Worm (Caenorhabditis elegans) whole organism, L1 larva: ENCODE results near the gene sma-6.
A peak's percentile ranks its signal among the peaks of the same experiment; 100 is the strongest.

Experiments used
- C04F5.9 ChIP-seq: sonication (generic microtip); optimal IDR thresholded peaks from 2 replicates; lab custom pipeline; 2016; ENCODE audit warnings: missing genetic modification characterization, missing compliant biosample characterization
- C34B4.2 ChIP-seq: sonication (generic microtip); optimal IDR thresholded peaks from 2 replicates; lab custom pipeline; 2017; ENCODE audit warnings: mild to moderate bottlenecking, missing genetic modification characterization, missing compliant biosample characterization
- F16B12.6 ChIP-seq: fragments of 150-350 bp; optimal IDR thresholded peaks from 2 replicates; lab custom pipeline; 2014; ENCODE audit warnings: missing biosample characterization, missing genetic modification characterization
- Y116A8C.19 ChIP-seq: sonication (generic microtip); optimal IDR thresholded peaks from 2 replicates; lab custom pipeline; 2016; ENCODE audit warnings: missing compliant biosample characterization, missing genetic modification characterization, borderline replicate concordance
- aly-2 ChIP-seq: fragments of 150-350 bp; optimal IDR thresholded peaks from 2 replicates; lab custom pipeline; 2014; ENCODE audit warnings: missing biosample characterization, missing genetic modification characterization
- ama-1 ChIP-seq: fragments of 150-350 bp; optimal IDR thresholded peaks from 2 replicates; lab custom pipeline; 2014
- ceh-82 ChIP-seq, 3 experiments: fragments of 150-350 bp in 1 of 3; sonication (generic microtip) in 2 of 3; optimal IDR thresholded peaks; 2 replicates each; lab custom pipeline; 2014 to 2017; ENCODE audit warnings: missing biosample characterization in 3 of 3, missing genetic modification characterization in 3 of 3
- ces-1 ChIP-seq: fragments of 150-350 bp; optimal IDR thresholded peaks from 2 replicates; lab custom pipeline; 2014; ENCODE audit warnings: missing biosample characterization, missing genetic modification reagents, missing genetic modification characterization
- dsc-1 ChIP-seq: sonication (generic microtip); optimal IDR thresholded peaks from 2 replicates; lab custom pipeline; 2016; ENCODE audit warnings: mild to moderate bottlenecking, missing genetic modification characterization, missing compliant biosample characterization
- efl-1 ChIP-seq, 4 experiments: fragments of 150-350 bp; optimal IDR thresholded peaks in 3 of 4; peaks in 1 of 4; 1 replicate in 1 of 4; 2 replicates in 3 of 4; lab custom pipeline; 2014; ENCODE audit warnings: missing biosample characterization in 2 of 4, missing genetic modification characterization in 2 of 4, missing genetic modification reagents in 2 of 4
- efl-3 ChIP-seq: fragments of 200-800 bp; sonication (Bioruptor generic); optimal IDR thresholded peaks from 2 replicates; lab custom pipeline; 2018; ENCODE audit warnings: mild to moderate bottlenecking, missing genetic modification characterization, missing compliant biosample characterization
- egl-27 ChIP-seq, 2 experiments: fragments of 150-350 bp in 1 of 2; sonication (generic microtip); optimal IDR thresholded peaks; 3 replicates each; lab custom pipeline; 2017 to 2018; ENCODE audit warnings: missing biosample characterization in 2 of 2, missing genetic modification characterization in 2 of 2, missing genetic modification reagents in 2 of 2
- elt-2 ChIP-seq: sonication (generic microtip); optimal IDR thresholded peaks from 2 replicates; lab custom pipeline; 2016; ENCODE audit warnings: missing genetic modification characterization, mild to moderate bottlenecking, inconsistent platforms, missing compliant biosample characterization, missing genetic modification reagents
- elt-3 ChIP-seq, 6 experiments: fragments of 150-350 bp in 1 of 6; sonication (generic microtip); optimal IDR thresholded peaks; 2 replicates each; lab custom pipeline; 2017 to 2018; ENCODE audit warnings: missing biosample characterization in 6 of 6, missing genetic modification characterization in 6 of 6, inconsistent platforms in 1 of 6
- ets-5 ChIP-seq: fragments of 200-800 bp; sonication (Bioruptor generic); IDR thresholded peaks from 2 replicates; pipeline ENCODE4 v1.3.6; 2022; ENCODE audit warnings: missing genetic modification characterization, missing compliant biosample characterization
- fkh-10 ChIP-seq: sonication (generic microtip); optimal IDR thresholded peaks from 2 replicates; lab custom pipeline; 2017; ENCODE audit warnings: missing biosample characterization, missing genetic modification reagents, missing genetic modification characterization
- grh-1 ChIP-seq: fragments of 200-800 bp; sonication (Bioruptor generic); IDR thresholded peaks from 2 replicates; pipeline ENCODE4 v1.3.6; 2022; ENCODE audit warnings: missing genetic modification reagents, missing genetic modification characterization, missing compliant biosample characterization
- hlh-17 ChIP-seq: fragments of 200-800 bp; sonication (Bioruptor generic); optimal IDR thresholded peaks from 2 replicates; lab custom pipeline; 2018; ENCODE audit warnings: missing genetic modification characterization, mild to moderate bottlenecking, missing compliant biosample characterization, moderate library complexity, borderline replicate concordance
- hlh-4 ChIP-seq: sonication (generic microtip); optimal IDR thresholded peaks from 2 replicates; lab custom pipeline; 2016; ENCODE audit warnings: mild to moderate bottlenecking, missing genetic modification characterization, missing compliant biosample characterization
- irx-1 ChIP-seq: sonication (generic microtip); optimal IDR thresholded peaks from 2 replicates; lab custom pipeline; 2016; ENCODE audit warnings: missing genetic modification characterization, missing compliant biosample characterization
- jun-1 ChIP-seq: fragments of 150-350 bp; optimal IDR thresholded peaks from 2 replicates; lab custom pipeline; 2014; ENCODE audit warnings: missing biosample characterization, missing genetic modification reagents, missing genetic modification characterization
- lin-13 ChIP-seq: fragments of 150-350 bp; optimal IDR thresholded peaks from 2 replicates; lab custom pipeline; 2014; ENCODE audit warnings: missing biosample characterization, missing genetic modification reagents, missing genetic modification characterization
- lin-15B ChIP-seq: fragments of 150-350 bp; sonication (generic microtip); optimal IDR thresholded peaks from 3 replicates; lab custom pipeline; 2014; ENCODE audit warnings: missing biosample characterization, missing genetic modification characterization
- lin-35 ChIP-seq, 2 experiments: fragments of 150-350 bp; optimal IDR thresholded peaks; 2 replicates each; lab custom pipeline; 2014; ENCODE audit warnings: missing biosample characterization in 2 of 2, missing genetic modification characterization in 2 of 2, missing genetic modification reagents in 2 of 2
- lin-39 ChIP-seq: fragments of 150-350 bp; optimal IDR thresholded peaks from 2 replicates; lab custom pipeline; 2014; ENCODE audit warnings: missing biosample characterization, missing genetic modification reagents, missing genetic modification characterization
- lir-3 ChIP-seq: sonication (generic microtip); optimal IDR thresholded peaks from 2 replicates; lab custom pipeline; 2016; ENCODE audit warnings: mild to moderate bottlenecking, missing genetic modification characterization, moderate library complexity, missing compliant biosample characterization; ENCODE audit not compliant: poor library complexity
- lsy-2 ChIP-seq, 2 experiments: fragments of 150-350 bp; optimal IDR thresholded peaks; 2 replicates each; lab custom pipeline; 2014; ENCODE audit warnings: missing biosample characterization in 2 of 2, missing genetic modification characterization in 2 of 2
- mep-1 ChIP-seq: fragments of 150-350 bp; optimal IDR thresholded peaks from 2 replicates; lab custom pipeline; 2014; ENCODE audit warnings: missing biosample characterization, missing genetic modification characterization
- nhr-11 ChIP-seq: fragments of 150-350 bp; optimal IDR thresholded peaks from 2 replicates; lab custom pipeline; 2014; ENCODE audit warnings: missing biosample characterization, missing genetic modification characterization
- nhr-12 ChIP-seq: sonication (generic microtip); optimal IDR thresholded peaks from 2 replicates; lab custom pipeline; 2017; ENCODE audit warnings: missing biosample characterization, missing genetic modification characterization
- nhr-19 ChIP-seq: fragments of 200-800 bp; sonication (Bioruptor generic); conservative IDR thresholded peaks from 2 replicates; pipeline ENCODE4 v1.3.6; 2022; ENCODE audit warnings: missing genetic modification characterization, missing compliant biosample characterization
- nhr-20 ChIP-seq: sonication (generic microtip); optimal IDR thresholded peaks from 2 replicates; lab custom pipeline; 2016; ENCODE audit warnings: mild to moderate bottlenecking, missing genetic modification characterization, missing compliant biosample characterization
- nhr-28 ChIP-seq: fragments of 150-350 bp; optimal IDR thresholded peaks from 2 replicates; lab custom pipeline; 2014; ENCODE audit warnings: missing biosample characterization, missing genetic modification characterization
- nhr-47 ChIP-seq: sonication (generic microtip); optimal IDR thresholded peaks from 2 replicates; lab custom pipeline; 2016; ENCODE audit warnings: mild to moderate bottlenecking, missing genetic modification characterization, moderate library complexity, missing compliant biosample characterization
- nhr-76 ChIP-seq: sonication (generic microtip); optimal IDR thresholded peaks from 2 replicates; lab custom pipeline; 2017; ENCODE audit warnings: missing biosample characterization, missing genetic modification characterization
- nhr-77 ChIP-seq: fragments of 150-350 bp; optimal IDR thresholded peaks from 2 replicates; lab custom pipeline; 2014; ENCODE audit warnings: missing biosample characterization, missing genetic modification characterization
- nhr-85 ChIP-seq: sonication (generic microtip); peaks from one replicate; lab custom pipeline; 2016; ENCODE audit warnings: missing genetic modification characterization, inconsistent platforms, missing compliant biosample characterization
- nhr-90 ChIP-seq: sonication (generic microtip); optimal IDR thresholded peaks from 2 replicates; lab custom pipeline; 2016; ENCODE audit warnings: mild to moderate bottlenecking, missing genetic modification characterization, missing compliant biosample characterization; ENCODE audit not compliant: poor library complexity
- pag-3 ChIP-seq: sonication (generic microtip); optimal IDR thresholded peaks from 2 replicates; lab custom pipeline; 2017; ENCODE audit warnings: missing genetic modification characterization, mild to moderate bottlenecking, missing compliant biosample characterization, antibody characterized with exemption, borderline replicate concordance; ENCODE audit not compliant: insufficient read depth
- pax-3 ChIP-seq: fragments of 200-800 bp; sonication (Bioruptor generic); optimal IDR thresholded peaks from 2 replicates; lab custom pipeline; 2018; ENCODE audit warnings: mild to moderate bottlenecking, missing genetic modification characterization, moderate library complexity, missing compliant biosample characterization
- pqm-1 ChIP-seq: sonication (generic microtip); optimal IDR thresholded peaks from 3 replicates; lab custom pipeline; 2017; ENCODE audit warnings: missing biosample characterization, missing genetic modification characterization
- snpc-4 ChIP-seq: fragments of 150-350 bp; optimal IDR thresholded peaks from 2 replicates; lab custom pipeline; 2014; ENCODE audit warnings: missing biosample characterization, missing genetic modification characterization
- snu-23 ChIP-seq: sonication (generic microtip); optimal IDR thresholded peaks from 2 replicates; lab custom pipeline; 2016; ENCODE audit warnings: missing genetic modification characterization, missing compliant biosample characterization
- sptf-1 ChIP-seq: fragments of 150-350 bp; optimal IDR thresholded peaks from 2 replicates; lab custom pipeline; 2014; ENCODE audit warnings: missing biosample characterization, missing genetic modification characterization
- sup-37 ChIP-seq: fragments of 200-800 bp; sonication (Bioruptor generic); optimal IDR thresholded peaks from 2 replicates; lab custom pipeline; 2018; ENCODE audit warnings: mild to moderate bottlenecking, missing genetic modification characterization, missing compliant biosample characterization
- unc-86 ChIP-seq: sonication (generic microtip); optimal IDR thresholded peaks from 2 replicates; lab custom pipeline; 2016; ENCODE audit warnings: missing genetic modification characterization, missing compliant biosample characterization
- ztf-11 ChIP-seq, 2 experiments: sonication (generic microtip); optimal IDR thresholded peaks; 2 replicates each; lab custom pipeline; 2016 to 2017; ENCODE audit warnings: missing genetic modification characterization in 2 of 2, missing biosample characterization in 1 of 2, missing compliant biosample characterization in 1 of 2
- ztf-4 ChIP-seq: fragments of 150-350 bp; optimal IDR thresholded peaks from 2 replicates; lab custom pipeline; 2014; ENCODE audit warnings: missing biosample characterization, missing genetic modification characterization

sma-6 gene

DNA sequence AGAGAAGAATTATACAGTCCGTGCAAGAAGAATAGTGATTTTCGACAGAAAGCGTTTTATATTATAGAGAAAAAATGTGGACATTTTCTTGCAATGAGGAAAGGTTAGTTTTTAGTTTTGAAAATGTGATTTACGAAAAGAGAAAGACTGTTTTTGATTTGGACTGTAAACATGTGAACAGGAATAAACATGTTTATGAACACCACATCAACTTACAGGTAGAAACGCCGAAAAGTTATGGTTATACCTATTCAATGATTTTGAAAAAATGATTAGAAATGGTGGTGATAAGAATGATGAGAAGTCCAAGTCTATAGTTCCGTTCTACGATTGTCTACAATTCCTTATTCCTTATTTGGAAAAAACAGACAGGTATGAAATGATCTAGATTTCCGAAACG is 20.2 kb downstream of the sma-6 start:
- TF ChIP-seq lsy-2 (tag; optimal IDR thresholded peaks at IDR 0.05; lab: Kevin White, UChicago) (no peak), lin-15B (tag; lab: Kevin White, UChicago) (no peak)

DNA sequence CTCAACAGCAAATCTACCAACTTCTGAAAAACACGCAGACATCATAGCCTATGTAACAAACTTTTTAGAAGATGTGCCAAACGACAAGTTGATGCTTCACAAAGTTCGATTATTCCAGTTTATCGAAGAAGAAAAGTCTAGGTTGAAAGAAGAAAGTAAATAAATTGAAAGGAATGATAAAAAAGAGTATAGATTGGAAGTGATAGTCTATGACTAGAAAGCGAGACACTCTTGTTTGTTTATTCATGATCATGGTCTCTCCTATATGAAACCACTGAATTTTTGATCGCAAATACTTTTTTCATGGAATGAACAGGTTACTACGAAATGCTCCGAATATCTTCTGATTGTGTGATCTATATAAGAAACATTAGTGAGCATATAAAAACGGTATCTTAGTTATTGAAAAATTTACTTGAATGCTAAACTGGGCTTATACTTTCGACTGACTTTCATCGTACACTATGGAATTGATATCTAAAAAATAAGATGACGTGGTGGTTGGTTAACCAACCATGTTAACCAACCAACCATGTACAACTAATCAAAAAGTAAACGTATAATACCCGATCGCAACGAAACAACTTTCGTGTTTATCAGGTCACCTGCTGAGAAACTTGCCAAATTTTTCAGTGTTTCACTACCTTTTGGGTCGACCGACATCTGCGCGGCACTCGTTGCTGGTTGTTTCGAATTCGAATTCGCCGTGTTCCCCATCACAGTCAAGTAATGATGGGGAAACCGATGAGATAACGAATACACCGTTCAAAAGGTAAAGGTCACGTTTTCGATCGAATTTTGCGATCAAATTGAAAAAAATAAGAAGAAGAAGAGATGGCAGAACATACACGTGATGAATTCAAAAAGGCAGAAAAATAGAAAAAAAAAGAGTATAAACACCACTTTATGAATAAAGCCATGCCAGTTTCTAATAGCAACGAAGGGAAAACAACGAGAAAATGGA is 21.2 kb downstream of the sma-6 start, which contains the start of gene C32D5.8:
TSS of gene C32D5.8 (minus strand) at position 770 of the 964 bp plus-strand sequence.
- no peak for TF ChIP-seq unc-86 (tag; lab: Kevin White, UChicago)
- TF ChIP-seq mep-1 (tag; lab: Kevin White, UChicago): peak; percentile 37
- TF ChIP-seq snpc-4: no peak
- no peak for TF ChIP-seq lir-3
- TF ChIP-seq snu-23: peak; percentile 28
- TF ChIP-seq grh-1 (GFP tag; lab: Robert Waterston, UW): 0 out of 2 replicates have a peak, but pooled peaks have one; percentile 8
- TF ChIP-seq pax-3 (tag; lab: Kevin White, UChicago): no peak
- no peak for TF ChIP-seq nhr-90 (tag; lab: Kevin White, UChicago)
- peak; percentile 45 for TF ChIP-seq ama-1 (lab: Kevin White, UChicago)
- peak; percentile 13 for TF ChIP-seq elt-2
- TF ChIP-seq nhr-28 (tag; lab: Kevin White, UChicago): no peak
- peak in 1 of 2 experiments; percentile 33 for TF ChIP-seq lin-35 (GFP tag; optimal IDR thresholded peaks at IDR 0.05; lab: Kevin White, UChicago)
- no peak for TF ChIP-seq hlh-4 (tag; lab: Kevin White, UChicago)
- TF ChIP-seq nhr-85: peak; percentile 69
- TF ChIP-seq lin-15B (tag; lab: Kevin White, UChicago): no peak
- peak; percentile 47 for TF ChIP-seq nhr-20 (tag; lab: Kevin White, UChicago)
- no peak for TF ChIP-seq efl-1 (optimal IDR thresholded peaks at IDR 0.05; lab: Kevin White, UChicago)
- peak in 1 of 2 experiments; percentile 79 for TF ChIP-seq efl-1 (GFP tag; optimal IDR thresholded peaks at IDR 0.05 in 1 of 2; lab: Kevin White, UChicago)
- TF ChIP-seq ztf-4 (tag; lab: Kevin White, UChicago): no peak
- no peak for TF ChIP-seq lin-13
- TF ChIP-seq nhr-47: no peak
- TF ChIP-seq nhr-11 (tag; lab: Kevin White, UChicago): no peak
- TF ChIP-seq irx-1 (tag; lab: Kevin White, UChicago): no peak
- no peak for TF ChIP-seq hlh-17 (GFP tag; lab: Kevin White, UChicago)
- no peak for TF ChIP-seq F16B12.6 (tag; lab: Kevin White, UChicago)
- no peak for TF ChIP-seq jun-1 (tag; lab: Kevin White, UChicago)
- no peak for TF ChIP-seq lin-39
- TF ChIP-seq C04F5.9 (tag; lab: Kevin White, UChicago): no peak
- TF ChIP-seq C34B4.2: no peak
- TF ChIP-seq aly-2 (tag; lab: Kevin White, UChicago): no peak
- TF ChIP-seq ets-5: no peak
- no peak for TF ChIP-seq fkh-10 (GFP tag; lab: Kevin White, UChicago)
- TF ChIP-seq ztf-11 (tag; optimal IDR thresholded peaks at IDR 0.05; lab: Kevin White, UChicago): no peak
- TF ChIP-seq sptf-1: no peak
- TF ChIP-seq elt-3 (tag; optimal IDR thresholded peaks at IDR 0.05; lab: Kevin White, UChicago): peak in 1 of 6 experiments; percentile 21
- no peak for TF ChIP-seq nhr-77
- TF ChIP-seq egl-27 (tag; optimal IDR thresholded peaks at IDR 0.05; lab: Kevin White, UChicago): no peak
- no peak for TF ChIP-seq dsc-1 (tag; lab: Kevin White, UChicago)
- no peak for TF ChIP-seq Y116A8C.19 (tag; lab: Kevin White, UChicago)
- no peak for TF ChIP-seq ceh-82 (tag; optimal IDR thresholded peaks at IDR 0.05; lab: Kevin White, UChicago)
- TF ChIP-seq nhr-76: no peak
- TF ChIP-seq ces-1 (GFP tag; lab: Kevin White, UChicago): no peak
- TF ChIP-seq nhr-12: no peak
- TF ChIP-seq efl-3 (GFP tag; lab: Kevin White, UChicago): no peak
- TF ChIP-seq sup-37 (GFP tag; lab: Kevin White, UChicago): no peak
- no peak for TF ChIP-seq pag-3 (tag; lab: Kevin White, UChicago)
- no peak for TF ChIP-seq pqm-1 (tag; lab: Kevin White, UChicago)
- no peak for TF ChIP-seq nhr-19
